Worm (Caenorhabditis elegans): ENCODE measurements around the gene bpl-1.

DNA sequence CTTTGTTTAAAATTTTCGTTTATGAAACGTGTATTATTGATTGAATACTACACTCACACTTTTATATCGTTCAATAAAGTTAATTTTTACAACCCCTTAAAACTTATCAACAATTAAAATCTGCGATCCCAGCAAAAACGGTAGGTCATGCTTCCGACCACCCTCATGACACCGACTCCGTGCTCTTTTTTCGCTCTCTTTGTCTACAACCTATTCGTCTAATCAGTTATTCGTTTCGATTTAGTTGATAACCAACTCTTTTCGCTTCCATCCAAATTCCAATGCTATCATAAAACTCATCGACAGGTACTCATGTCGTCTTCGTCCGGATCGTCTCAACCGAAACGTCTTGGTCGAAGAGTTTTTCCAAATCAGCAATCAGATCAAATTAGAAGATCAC is 9.1 kb downstream of the bpl-1 start, which contains the start of gene F13H8.1:
- no peak for TF ChIP-seq dpl-1 (GFP tag; optimal IDR thresholded peaks at IDR 0.05)
- no peak for TF ChIP-seq efl-1 (optimal IDR thresholded peaks at IDR 0.05)
- no peak for TF ChIP-seq efl-1 (GFP tag; optimal IDR thresholded peaks at IDR 0.05 in 1 of 2)
- TF ChIP-seq nhr-77 (tag; optimal IDR thresholded peaks at IDR 0.05) = no peak
- TF ChIP-seq nhr-237 (tag; optimal IDR thresholded peaks at IDR 0.05) = no peak
- no peak for TF ChIP-seq lir-3 (tag; optimal IDR thresholded peaks at IDR 0.05; ENCODE audit: poor library complexity)
- TF ChIP-seq lin-15B (tag; optimal IDR thresholded peaks at IDR 0.05) = no peak
- TF ChIP-seq lin-14 (GFP tag; optimal IDR thresholded peaks at IDR 0.05) = no peak
- TF ChIP-seq ceh-90 (tag; optimal IDR thresholded peaks at IDR 0.05) = no peak
- peak; percentile 54 for TF ChIP-seq elt-2 (tag; optimal IDR thresholded peaks at IDR 0.05)
- TF ChIP-seq unc-130 (tag; optimal IDR thresholded peaks at IDR 0.05) = no peak
- no peak for TF ChIP-seq skn-1 (tag; optimal IDR thresholded peaks at IDR 0.05)
- no peak for TF ChIP-seq unc-86 (tag; optimal IDR thresholded peaks at IDR 0.05)
- no peak for TF ChIP-seq aha-1 (tag; optimal IDR thresholded peaks at IDR 0.05)
- TF ChIP-seq unc-62 (GFP tag; optimal IDR thresholded peaks at IDR 0.05) = no peak

Data from whole organism, L1 larva.